Worm (Caenorhabditis elegans): ENCODE measurements around the gene mesp-1.
A peak's percentile ranks its signal among the peaks of the same experiment; 100 is the strongest.

The mesp-1 gene

ce11 chrIV:8538659-8539173 is 39.6 kb downstream of the mesp-1 start, which contains the start of gene hyl-1:
hyl-1 (plus strand) TSS chrIV:8539123.
- TF ChIP-seq nhr-77 (tag; optimal IDR thresholded peaks at IDR 0.05) (no peak), ces-1 (GFP tag; optimal IDR thresholded peaks at IDR 0.05) (no peak), irx-1 (tag; optimal IDR thresholded peaks at IDR 0.05) (no peak), hpl-2 (GFP tag; optimal IDR thresholded peaks at IDR 0.05) (no peak), jun-1 (tag; optimal IDR thresholded peaks at IDR 0.05) (no peak), nhr-90 (tag; optimal IDR thresholded peaks at IDR 0.05; ENCODE audit: poor library complexity) (no peak), efl-1 (optimal IDR thresholded peaks at IDR 0.05) (no peak), efl-1 (GFP tag; optimal IDR thresholded peaks at IDR 0.05 in 1 of 2) (no peak), fkh-4 (tag; optimal IDR thresholded peaks at IDR 0.05; ENCODE audit: borderline replicate concordance) (no peak), hlh-4 (tag; optimal IDR thresholded peaks at IDR 0.05) (no peak), nhr-85 (tag) (no peak), ceh-90 (tag; optimal IDR thresholded peaks at IDR 0.05) (no peak), lin-35 (GFP tag; optimal IDR thresholded peaks at IDR 0.05) (no peak), egl-27 (tag; optimal IDR thresholded peaks at IDR 0.05) (no peak), aha-1 (tag; optimal IDR thresholded peaks at IDR 0.05) (no peak), nhr-237 (tag; optimal IDR thresholded peaks at IDR 0.05) (no peak), C16A3.4 (tag; optimal IDR thresholded peaks at IDR 0.05) (no peak), vab-15 (tag; optimal IDR thresholded peaks at IDR 0.05) (no peak), fkh-10 (GFP tag; optimal IDR thresholded peaks at IDR 0.05) (no peak)

DNA sequence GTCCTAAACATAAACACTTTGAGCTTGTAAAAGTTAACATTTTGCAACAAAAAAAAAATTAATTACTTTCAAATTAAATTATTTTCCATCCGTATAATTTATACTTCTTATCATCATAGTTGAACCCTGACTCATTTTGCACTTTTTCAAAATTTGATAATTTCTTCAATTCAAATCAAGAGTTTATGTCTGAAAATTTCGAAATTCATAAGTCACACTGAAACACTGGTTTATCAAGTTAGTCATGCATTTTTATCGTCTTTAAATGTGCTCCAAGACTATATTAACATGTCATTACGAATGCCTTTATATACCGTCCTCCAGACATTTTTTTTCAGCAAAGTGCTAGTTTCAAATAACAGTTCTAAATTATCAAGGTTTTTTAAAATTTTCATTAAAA is 40.5 kb downstream of the mesp-1 start:
- TF ChIP-seq nhr-11 (tag; optimal IDR thresholded peaks at IDR 0.05) = no peak
- peak; percentile 38 for TF ChIP-seq elt-2 (tag; optimal IDR thresholded peaks at IDR 0.05)

- TF ChIP-seq isw-1 (GFP tag; IDR thresholded peaks at IDR 0.05) = no peak
- no peak for TF ChIP-seq mdl-1 (tag; optimal IDR thresholded peaks at IDR 0.05)
- TF ChIP-seq ets-5 (GFP tag; IDR thresholded peaks at IDR 0.05) = no peak
- peak; percentile 5 for TF ChIP-seq nhr-20 (tag; optimal IDR thresholded peaks at IDR 0.05)
- peak; percentile 35 for TF ChIP-seq lin-14 (GFP tag; optimal IDR thresholded peaks at IDR 0.05)
- TF ChIP-seq elt-2 (tag; optimal IDR thresholded peaks at IDR 0.05) = peak; percentile 33
These were observed 41.2 kb downstream of the mesp-1 start for ce11 chrIV:8540268-8540667.

ce11 chrIV:8542272-8542671 is 43.2 kb downstream of the mesp-1 start:
- TF ChIP-seq sptf-1 (tag; optimal IDR thresholded peaks at IDR 0.05) = no peak
- TF ChIP-seq nhr-20 (tag; optimal IDR thresholded peaks at IDR 0.05) = peak; percentile 39
- TF ChIP-seq elt-2 (tag; optimal IDR thresholded peaks at IDR 0.05) = peak; percentile 92
- TF ChIP-seq aha-1 (tag; optimal IDR thresholded peaks at IDR 0.05) = no peak
- no peak for TF ChIP-seq blmp-1 (tag; optimal IDR thresholded peaks at IDR 0.05)
- TF ChIP-seq nhr-19 (GFP tag; conservative IDR thresholded peaks at IDR 0.05) = no peak
- TF ChIP-seq unc-98 (GFP tag; IDR thresholded peaks at IDR 0.05) = no peak
- no peak for TF ChIP-seq nhr-71 (tag; optimal IDR thresholded peaks at IDR 0.05)
- TF ChIP-seq pax-3 (tag; optimal IDR thresholded peaks at IDR 0.05) = no peak

Measured in whole organism, L1 larva.